Worm (Caenorhabditis elegans) whole organism, midembryonic: ENCODE measurements around the gene egl-13.

Experiments used
- T22C8.4 ChIP-seq: fragments of 200-800 bp; sonication (Bioruptor generic); IDR thresholded peaks from 2 replicates; pipeline ENCODE4 v1.3.6; 2022; ENCODE audit warnings: missing genetic modification characterization, missing compliant biosample characterization
- cog-1 ChIP-seq: sonication (generic microtip); optimal IDR thresholded peaks from 2 replicates; lab custom pipeline; 2016; ENCODE audit warnings: missing genetic modification characterization, missing compliant biosample characterization
- flt-1 ChIP-seq: fragments of 200-800 bp; sonication (Bioruptor generic); IDR thresholded peaks from 2 replicates; pipeline ENCODE4 v1.3.6; 2022; ENCODE audit warnings: missing genetic modification characterization, missing compliant biosample characterization
- ztf-23 ChIP-seq: fragments of 200-800 bp; sonication (Bioruptor generic); IDR thresholded peaks from 2 replicates; pipeline ENCODE4 v1.3.6; 2022; ENCODE audit warnings: missing genetic modification reagents, missing genetic modification characterization, missing compliant biosample characterization

DNA sequence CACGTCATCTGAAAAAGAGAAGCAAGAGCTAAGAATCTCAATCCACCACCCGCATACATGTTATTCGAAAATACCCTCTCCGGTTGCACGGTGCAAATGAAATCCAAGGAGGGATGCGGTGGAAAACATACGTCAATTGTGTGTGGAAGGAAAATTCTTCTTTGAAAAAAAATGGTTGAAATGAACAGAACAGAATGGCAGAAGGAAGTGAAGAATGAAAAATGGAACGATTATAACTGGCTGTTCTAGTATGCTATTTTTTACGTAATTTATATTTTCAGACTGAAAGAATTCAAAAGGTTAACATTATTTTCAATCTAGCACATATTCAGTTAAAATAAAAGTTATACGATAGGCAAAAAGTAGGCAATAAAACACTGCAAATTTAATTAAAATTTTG is 47.6 kb upstream of the egl-13 start:
- TF ChIP-seq ztf-23 (GFP tag; lab: Robert Waterston, UW): no peak
- no peak for TF ChIP-seq T22C8.4 (GFP tag; lab: Robert Waterston, UW)
- TF ChIP-seq flt-1 (GFP tag; lab: Robert Waterston, UW): no peak
- no peak for TF ChIP-seq cog-1 (tag; lab: Kevin White, UChicago)
